Fruit fly (Drosophila melanogaster) whole organism, prepupa: ENCODE measurements around the gene CG32263.

Experiments
- Blimp-1 ChIP-seq: fragments of 200-800 bp; sonication (Bioruptor generic); optimal IDR thresholded peaks from 3 replicates; lab custom pipeline; 2017; ENCODE audit warnings: missing biosample characterization, missing genetic modification characterization, mild to moderate bottlenecking, moderate library complexity, missing genetic modification reagents
- CG11902 ChIP-seq: fragments of 200-800 bp; sonication (Bioruptor generic); optimal IDR thresholded peaks from 3 replicates; lab custom pipeline; 2016; ENCODE audit warnings: missing biosample characterization, missing genetic modification characterization
- Eip93F ChIP-seq: fragments of 200-800 bp; sonication (Bioruptor generic); optimal IDR thresholded peaks from 2 replicates; lab custom pipeline; 2016; ENCODE audit warnings: missing biosample characterization, mild to moderate bottlenecking, missing genetic modification characterization
- Sox102F ChIP-seq: fragments of 200-800 bp; sonication (Bioruptor generic); optimal IDR thresholded peaks from 2 replicates; lab custom pipeline; 2016; ENCODE audit warnings: missing biosample characterization, mild to moderate bottlenecking, missing genetic modification characterization

DNA sequence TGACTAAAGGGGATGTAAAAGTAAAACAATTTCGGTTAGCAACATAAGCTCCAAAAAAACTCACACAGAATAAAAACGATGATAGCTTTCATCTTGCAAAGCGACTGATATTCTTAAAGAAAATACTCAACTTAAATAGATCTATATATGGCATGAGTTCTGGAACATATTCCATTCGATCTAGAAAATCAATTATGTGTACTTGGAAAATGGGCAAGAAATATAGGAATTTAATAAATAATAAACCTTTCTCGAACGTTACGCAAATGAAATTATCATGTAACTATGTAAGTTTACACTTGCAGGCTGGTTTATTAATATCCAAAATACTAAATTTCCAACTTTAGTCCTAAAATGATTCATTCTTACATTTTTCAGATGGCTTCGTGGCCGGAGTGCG is 5.3 kb upstream of the CG32263 start, which contains the start of gene Acp63F:
- TF ChIP-seq CG11902 (GFP tag; lab: Kevin White, UChicago) (no peak), Blimp-1 (GFP tag; lab: Kevin White, UChicago) (no peak), Sox102F (no peak), Eip93F (no peak)
